Fruit fly (Drosophila melanogaster): ENCODE measurements around the gene Ets96B.
A peak's percentile ranks its signal among the peaks of the same experiment; 100 is the strongest.

The Ets96B gene

dm6 chr3R:24777101-24777500 lies 10.8 kb upstream of the Ets96B start:
- TF ChIP-seq ey (GFP tag; optimal IDR thresholded peaks at IDR 0.05) = no peak
- TF ChIP-seq woc (GFP tag; optimal IDR thresholded peaks at IDR 0.05) = no peak
- no peak for TF ChIP-seq Mio (GFP tag; optimal IDR thresholded peaks at IDR 0.05)
- TF ChIP-seq Dfd (GFP tag; optimal IDR thresholded peaks at IDR 0.05) = no peak
- no peak for TF ChIP-seq Rel (GFP tag; optimal IDR thresholded peaks at IDR 0.05)
- no peak for TF ChIP-seq Rel (tag; optimal IDR thresholded peaks at IDR 0.05)
- TF ChIP-seq HLH106 (tag; optimal IDR thresholded peaks at IDR 0.05) = no peak

dm6 chr3R:24778218-24778739 lies 9.6 kb upstream of the Ets96B start:
- TF ChIP-seq tai (GFP tag; optimal IDR thresholded peaks at IDR 0.05) = no peak
- no peak for TF ChIP-seq CrebA (GFP tag; optimal IDR thresholded peaks at IDR 0.05; ENCODE audit: borderline replicate concordance)
- no peak for TF ChIP-seq Myc (optimal IDR thresholded peaks at IDR 0.05)
- TF ChIP-seq Dfd (GFP tag; optimal IDR thresholded peaks at IDR 0.05) = no peak
- no peak for TF ChIP-seq woc (GFP tag; optimal IDR thresholded peaks at IDR 0.05)
- TF ChIP-seq ey (GFP tag; optimal IDR thresholded peaks at IDR 0.05) = no peak
- TF ChIP-seq Vsx2 (GFP tag; optimal IDR thresholded peaks at IDR 0.05; ENCODE audit: partially characterized antibody) = no peak
- TF ChIP-seq OdsH (GFP tag; optimal IDR thresholded peaks at IDR 0.05) = no peak
- TF ChIP-seq HLH106 (tag; optimal IDR thresholded peaks at IDR 0.05) = no peak
- no peak for TF ChIP-seq Hr78 (GFP tag; optimal IDR thresholded peaks at IDR 0.05)
- TF ChIP-seq h (GFP tag; optimal IDR thresholded peaks at IDR 0.05) = no peak
- TF ChIP-seq Dif (GFP tag; optimal IDR thresholded peaks at IDR 0.05; ENCODE audit: partially characterized antibody) = no peak
- TF ChIP-seq dl (GFP tag; optimal IDR thresholded peaks at IDR 0.05; ENCODE audit: insufficient read depth in 1 of 2, partially characterized antibody in 2 of 2) = no peak
- TF ChIP-seq dsf (GFP tag; optimal IDR thresholded peaks at IDR 0.05; ENCODE audit: borderline replicate concordance) = no peak
- no peak for TF ChIP-seq Abd-B (GFP tag; optimal IDR thresholded peaks at IDR 0.05)

dm6 chr3R:24787042-24787565 lies 750 bp upstream of the Ets96B start, which contains the start of gene CG5805:
Gene CG5805, minus strand, starts transcription at chr3R:24787421.
- peak; percentile 79 for TF ChIP-seq CG9705 (GFP tag; optimal IDR thresholded peaks at IDR 0.05)
- TF ChIP-seq fru (GFP tag; optimal IDR thresholded peaks at IDR 0.05) = peak; percentile 47
- TF ChIP-seq sage (GFP tag; optimal IDR thresholded peaks at IDR 0.05) = peak; percentile 45
- no peak for TF ChIP-seq Mio (GFP tag; optimal IDR thresholded peaks at IDR 0.05)
- TF ChIP-seq Myc (optimal IDR thresholded peaks at IDR 0.05) = no peak
- no peak for TF ChIP-seq Hr78 (GFP tag; optimal IDR thresholded peaks at IDR 0.05)
- TF ChIP-seq sv (GFP tag; optimal IDR thresholded peaks at IDR 0.05) = peak; percentile 76
- peak; percentile 28 for TF ChIP-seq ey (GFP tag; optimal IDR thresholded peaks at IDR 0.05)
- TF ChIP-seq tai (GFP tag; optimal IDR thresholded peaks at IDR 0.05) = no peak
- no peak for TF ChIP-seq dsf (GFP tag; optimal IDR thresholded peaks at IDR 0.05; ENCODE audit: borderline replicate concordance)
- no peak for TF ChIP-seq lola (GFP tag; optimal IDR thresholded peaks at IDR 0.05)
- TF ChIP-seq usp (GFP tag; optimal IDR thresholded peaks at IDR 0.05) = no peak
- TF ChIP-seq pan (optimal IDR thresholded peaks at IDR 0.05) = no peak
- no peak for TF ChIP-seq dl (GFP tag; optimal IDR thresholded peaks at IDR 0.05; ENCODE audit: insufficient read depth in 1 of 2, partially characterized antibody in 2 of 2)
- peak; percentile 49 for TF ChIP-seq br (GFP tag; optimal IDR thresholded peaks at IDR 0.05)
- peak; percentile 87 for TF ChIP-seq rgr (GFP tag; optimal IDR thresholded peaks at IDR 0.05)
- TF ChIP-seq HLH106 (tag; optimal IDR thresholded peaks at IDR 0.05) = peak; percentile 66
- peak; percentile 27 for TF ChIP-seq CG32264 (GFP tag; optimal IDR thresholded peaks at IDR 0.05)
- TF ChIP-seq dmrt93B (GFP tag; optimal IDR thresholded peaks at IDR 0.05) = peak; percentile 90
- TF ChIP-seq Sp1 (GFP tag; optimal IDR thresholded peaks at IDR 0.05) = peak; percentile 67
- TF ChIP-seq woc (GFP tag; optimal IDR thresholded peaks at IDR 0.05) = no peak
- peak; percentile 34 for TF ChIP-seq Hr83 (GFP tag; optimal IDR thresholded peaks at IDR 0.05; ENCODE audit: poor library complexity, severe bottlenecking)
- TF ChIP-seq Dif (GFP tag; optimal IDR thresholded peaks at IDR 0.05; ENCODE audit: partially characterized antibody) = no peak
- TF ChIP-seq jim (GFP tag; optimal IDR thresholded peaks at IDR 0.05) = no peak
- TF ChIP-seq Vsx2 (GFP tag; optimal IDR thresholded peaks at IDR 0.05; ENCODE audit: partially characterized antibody) = no peak
- no peak for TF ChIP-seq Jra (GFP tag; optimal IDR thresholded peaks at IDR 0.05)
- no peak for TF ChIP-seq brk (GFP tag; optimal IDR thresholded peaks at IDR 0.05)
- TF ChIP-seq OdsH (GFP tag; optimal IDR thresholded peaks at IDR 0.05) = peak; percentile 54
- no peak for TF ChIP-seq Rel (GFP tag; optimal IDR thresholded peaks at IDR 0.05)
- peak; percentile 5 for TF ChIP-seq Rel (tag; optimal IDR thresholded peaks at IDR 0.05)
- TF ChIP-seq N (GFP tag; optimal IDR thresholded peaks at IDR 0.05) = no peak
- peak; percentile 71 for TF ChIP-seq h (GFP tag; optimal IDR thresholded peaks at IDR 0.05)
- TF ChIP-seq CrebA (GFP tag; optimal IDR thresholded peaks at IDR 0.05; ENCODE audit: borderline replicate concordance) = no peak
- no peak for TF ChIP-seq Abd-B (GFP tag; optimal IDR thresholded peaks at IDR 0.05)
- peak in 1 of 2 experiments; percentile 47 for TF ChIP-seq foxo (GFP tag; optimal IDR thresholded peaks at IDR 0.05)
- TF ChIP-seq GATAd (GFP tag; optimal IDR thresholded peaks at IDR 0.05) = no peak
- TF ChIP-seq Dfd (GFP tag; optimal IDR thresholded peaks at IDR 0.05) = no peak
- peak; percentile 57 for TF ChIP-seq psq (GFP tag; optimal IDR thresholded peaks at IDR 0.05)
- no peak for TF ChIP-seq Hnf4 (GFP tag; optimal IDR thresholded peaks at IDR 0.05)
